Fruit fly (Drosophila melanogaster): ENCODE results near the gene nudE.
A peak's percentile ranks its signal among the peaks of the same experiment; 100 is the strongest.

The nudE gene

DNA sequence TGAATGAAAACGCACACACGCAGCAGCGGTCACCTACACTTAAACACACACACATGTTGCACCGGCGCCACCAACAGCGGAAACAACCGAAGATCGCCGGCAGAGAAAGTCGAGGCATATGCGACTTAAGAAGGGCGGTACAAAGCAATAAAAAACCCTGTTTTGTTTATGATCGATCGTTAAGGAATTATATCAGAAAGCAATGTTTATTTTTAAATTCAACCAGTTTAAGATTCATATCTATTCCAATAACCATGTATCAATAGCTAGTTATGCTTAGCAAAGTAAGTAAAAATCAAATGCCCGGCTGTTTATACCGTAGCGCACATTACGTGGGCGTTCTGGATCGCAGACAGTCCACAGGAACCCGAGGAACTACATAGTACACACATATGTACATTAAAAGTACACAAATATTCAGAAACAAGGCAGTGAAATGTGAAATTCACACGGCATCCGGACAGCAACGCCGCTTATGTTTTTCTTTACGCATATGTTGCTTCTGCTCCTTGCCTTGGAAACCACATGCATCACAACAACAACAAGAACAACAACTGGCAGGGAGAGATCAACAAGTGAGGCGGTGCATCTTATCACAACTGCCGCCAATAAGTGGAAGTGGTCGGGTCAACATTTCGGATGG, 43.1 kb upstream of the nudE start:
- peak; percentile 82 for TF ChIP-seq CG7101 (tag; optimal IDR thresholded peaks at IDR 0.05)
- TF ChIP-seq CG1620 (GFP tag; optimal IDR thresholded peaks at IDR 0.05), result peak; percentile 28
- no peak for TF ChIP-seq cnc (optimal IDR thresholded peaks at IDR 0.05)
- peak; percentile 46 for TF ChIP-seq Clk (GFP tag; optimal IDR thresholded peaks at IDR 0.05)
- TF ChIP-seq kay (GFP tag; ENCODE audit: borderline replicate concordance), result no peak
- TF ChIP-seq Crg-1 (GFP tag; optimal IDR thresholded peaks at IDR 0.05), result peak; percentile 41
- TF ChIP-seq CG5204 (GFP tag; optimal IDR thresholded peaks at IDR 0.05), result no peak
- peak; percentile 30 for TF ChIP-seq cic (GFP tag; optimal IDR thresholded peaks at IDR 0.05)
- peak; percentile 72 for TF ChIP-seq CG33017 (tag; optimal IDR thresholded peaks at IDR 0.05)
- TF ChIP-seq CG7045 (GFP tag; optimal IDR thresholded peaks at IDR 0.05), result peak; percentile 66
- TF ChIP-seq pad (GFP tag; optimal IDR thresholded peaks at IDR 0.05), result peak; percentile 46
- TF ChIP-seq Mnt (GFP tag; optimal IDR thresholded peaks at IDR 0.05), result peak; percentile 26
- peak; percentile 84 for TF ChIP-seq bab1 (GFP tag; optimal IDR thresholded peaks at IDR 0.05)
- TF ChIP-seq CG11617 (GFP tag; optimal IDR thresholded peaks at IDR 0.05), result peak; percentile 40
- no peak for TF ChIP-seq ovo (GFP tag; optimal IDR thresholded peaks at IDR 0.05)
- TF ChIP-seq Hr96 (GFP tag; optimal IDR thresholded peaks at IDR 0.05), result peak; percentile 80
- TF ChIP-seq tj (GFP tag; optimal IDR thresholded peaks at IDR 0.05), result peak; percentile 38
- peak; percentile 60 for TF ChIP-seq CG12768 (GFP tag; optimal IDR thresholded peaks at IDR 0.05)
- peak; percentile 26 for TF ChIP-seq toe (GFP tag; optimal IDR thresholded peaks at IDR 0.05)
- TF ChIP-seq CG14711 (tag; optimal IDR thresholded peaks at IDR 0.05), result peak; percentile 69

DNA sequence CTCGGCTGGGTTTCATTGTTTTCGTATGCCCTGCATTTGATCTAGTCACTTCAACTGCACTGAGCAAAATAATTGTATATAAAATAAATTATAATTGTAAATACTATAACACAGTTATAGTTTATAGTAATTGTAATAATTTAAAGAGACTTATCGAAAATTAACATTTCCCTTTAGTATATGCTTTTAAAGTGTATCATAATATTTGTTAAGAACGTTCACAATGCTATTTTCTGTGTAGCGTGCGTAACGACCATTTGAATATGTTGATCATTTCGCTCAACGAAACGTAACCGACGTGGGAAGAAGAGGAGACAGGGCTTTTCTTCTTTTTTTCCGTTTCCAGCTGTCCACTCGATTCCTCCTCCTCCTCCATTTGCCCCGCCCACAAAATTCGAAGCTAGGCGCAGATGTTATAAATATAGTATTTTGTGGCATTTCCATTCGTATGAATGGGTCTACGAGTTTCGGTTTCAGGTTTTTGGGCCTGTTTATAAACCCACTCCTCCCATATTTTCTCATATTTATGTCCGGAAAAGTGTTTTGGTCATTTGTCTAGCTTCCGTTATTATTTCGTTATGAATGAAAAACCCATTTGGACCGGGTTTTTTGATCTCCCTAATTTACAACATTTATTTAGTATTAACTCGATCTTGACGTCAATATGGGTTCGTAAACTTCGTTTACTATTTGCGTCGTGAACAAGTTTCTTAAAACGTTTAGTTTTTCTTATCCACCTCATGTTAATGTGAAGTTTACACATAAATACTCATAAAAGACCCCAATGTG, 42.4 kb upstream of the nudE start:
- TF ChIP-seq kay (GFP tag; ENCODE audit: borderline replicate concordance) (no peak), CG7101 (tag; optimal IDR thresholded peaks at IDR 0.05) (peak; percentile 36), CG14711 (tag; optimal IDR thresholded peaks at IDR 0.05) (peak; percentile 30), bab1 (GFP tag; optimal IDR thresholded peaks at IDR 0.05) (peak; percentile 64)

DNA sequence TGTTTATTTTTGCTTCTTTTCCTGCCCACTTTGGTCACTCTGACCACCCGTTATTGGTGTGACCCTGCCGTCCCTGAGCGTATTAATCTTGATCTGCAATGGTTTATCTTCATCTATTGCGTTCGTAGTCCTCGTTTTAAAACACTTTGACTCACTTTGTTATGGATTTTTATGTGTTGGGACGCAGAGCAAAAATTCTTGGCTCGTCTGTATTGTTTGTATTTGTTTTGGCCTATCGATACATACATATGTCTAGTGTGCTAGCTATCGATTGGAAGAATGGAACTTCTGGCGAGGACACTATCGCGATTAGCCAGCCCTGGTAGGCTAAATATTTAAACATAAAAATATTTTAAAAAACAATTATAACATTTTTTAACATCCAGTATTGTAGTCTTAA, 39.4 kb upstream of the nudE start, which contains the start of gene CG10809:
Gene CG10809 (minus strand): TSS at position 266 of the 400 bp plus-strand sequence.
- TF ChIP-seq CG11617 (GFP tag; optimal IDR thresholded peaks at IDR 0.05) (peak; percentile 33), CG7101 (tag; optimal IDR thresholded peaks at IDR 0.05) (peak; percentile 62), CG12768 (GFP tag; optimal IDR thresholded peaks at IDR 0.05) (no peak), Hr96 (GFP tag; optimal IDR thresholded peaks at IDR 0.05) (no peak), CG1620 (GFP tag; optimal IDR thresholded peaks at IDR 0.05) (peak; percentile 17), Clk (GFP tag; optimal IDR thresholded peaks at IDR 0.05) (no peak), CG33017 (tag; optimal IDR thresholded peaks at IDR 0.05) (no peak), ovo (GFP tag; optimal IDR thresholded peaks at IDR 0.05) (peak; percentile 3), kay (GFP tag; ENCODE audit: borderline replicate concordance) (no peak), pad (GFP tag; optimal IDR thresholded peaks at IDR 0.05) (peak; percentile 15), bab1 (GFP tag; optimal IDR thresholded peaks at IDR 0.05) (peak; percentile 40), CG14711 (tag; optimal IDR thresholded peaks at IDR 0.05) (peak; percentile 31), CG7045 (GFP tag; optimal IDR thresholded peaks at IDR 0.05) (peak; percentile 7), Mnt (GFP tag; optimal IDR thresholded peaks at IDR 0.05) (peak; percentile 54), tj (GFP tag; optimal IDR thresholded peaks at IDR 0.05) (no peak), toe (GFP tag; optimal IDR thresholded peaks at IDR 0.05) (peak; percentile 25), CG5204 (GFP tag; optimal IDR thresholded peaks at IDR 0.05) (no peak), cnc (optimal IDR thresholded peaks at IDR 0.05) (no peak), Crg-1 (GFP tag; optimal IDR thresholded peaks at IDR 0.05) (no peak), cic (GFP tag; optimal IDR thresholded peaks at IDR 0.05) (peak; percentile 34)

DNA sequence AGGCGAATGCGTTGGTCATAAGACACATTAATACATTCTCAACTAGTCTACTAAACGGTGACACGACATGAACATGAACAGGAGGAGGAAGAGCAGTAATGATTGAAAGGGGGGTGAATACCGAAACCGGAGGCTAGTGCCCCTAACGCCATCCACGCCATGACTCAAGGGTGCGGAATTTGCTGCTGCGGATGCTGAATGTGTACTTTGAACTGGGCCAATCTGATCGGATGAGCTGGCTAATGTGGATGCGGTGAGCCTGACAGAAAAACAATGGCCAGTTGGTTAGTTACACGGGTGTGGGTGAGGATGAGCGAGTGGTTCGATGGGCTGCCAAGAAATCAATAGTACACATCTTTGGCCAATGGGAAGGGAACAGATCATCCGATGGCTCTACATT, 35.4 kb upstream of the nudE start:
- TF ChIP-seq bab1 (GFP tag; optimal IDR thresholded peaks at IDR 0.05) (no peak), CG14711 (tag; optimal IDR thresholded peaks at IDR 0.05) (no peak), CG1620 (GFP tag; optimal IDR thresholded peaks at IDR 0.05) (no peak), pad (GFP tag; optimal IDR thresholded peaks at IDR 0.05) (no peak), cic (GFP tag; optimal IDR thresholded peaks at IDR 0.05) (no peak), CG7101 (tag; optimal IDR thresholded peaks at IDR 0.05) (no peak), CG7045 (GFP tag; optimal IDR thresholded peaks at IDR 0.05) (no peak), CG33017 (tag; optimal IDR thresholded peaks at IDR 0.05) (no peak), CG12768 (GFP tag; optimal IDR thresholded peaks at IDR 0.05) (peak; percentile 47), Mnt (GFP tag; optimal IDR thresholded peaks at IDR 0.05) (no peak), kay (GFP tag; ENCODE audit: borderline replicate concordance) (peak; percentile 90), tj (GFP tag; optimal IDR thresholded peaks at IDR 0.05) (no peak)

DNA sequence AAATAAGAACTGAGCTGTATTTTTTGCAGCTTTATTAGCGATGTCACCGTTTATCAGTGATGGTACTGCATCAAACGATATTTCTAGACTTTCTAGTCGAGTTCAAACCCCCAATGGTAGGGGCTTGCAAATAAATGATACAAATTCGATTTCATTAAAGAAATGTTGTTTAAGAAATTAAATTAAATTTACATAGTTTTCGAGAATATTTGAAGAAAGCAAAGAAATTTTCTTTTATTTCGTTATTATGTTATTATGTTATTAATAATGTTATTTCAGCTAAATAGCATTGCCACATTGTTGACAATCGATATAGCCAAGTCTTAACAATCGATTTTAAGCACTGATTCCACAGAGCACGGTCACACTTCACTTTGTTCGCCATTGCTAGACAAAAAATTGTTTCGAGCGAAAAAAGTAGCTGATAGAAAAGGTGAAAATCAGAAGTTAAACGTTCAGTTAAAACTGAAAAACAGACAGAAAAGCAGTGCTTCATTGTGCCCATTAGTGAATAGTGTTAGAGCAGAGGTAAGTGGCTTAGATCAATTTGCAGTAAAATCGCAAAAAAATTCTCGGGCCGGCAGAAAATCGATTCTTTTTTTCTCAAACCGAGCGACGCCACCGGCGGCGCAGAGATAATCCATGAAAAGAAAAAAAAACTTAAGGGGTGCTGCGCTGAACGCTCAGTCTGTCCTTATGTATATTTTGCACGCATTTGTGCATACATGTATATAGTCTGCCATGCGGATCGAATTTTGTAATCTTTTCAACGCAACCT, 34.6 kb upstream of the nudE start, which contains the start of the genes iPLA2-VIA and Ciz1:
Gene iPLA2-VIA (minus strand): TSS at position 75 of the 778 bp plus-strand sequence.
Gene Ciz1 (plus strand): TSS at position 365 of the 778 bp plus-strand sequence.
- peak; percentile 36 for TF ChIP-seq CG1620 (GFP tag; optimal IDR thresholded peaks at IDR 0.05)
- TF ChIP-seq CG7045 (GFP tag; optimal IDR thresholded peaks at IDR 0.05), result no peak
- TF ChIP-seq kay (GFP tag; ENCODE audit: borderline replicate concordance), result peak; percentile 51
- no peak for TF ChIP-seq ovo (GFP tag; optimal IDR thresholded peaks at IDR 0.05)
- peak; percentile 32 for TF ChIP-seq CG7101 (tag; optimal IDR thresholded peaks at IDR 0.05)
- TF ChIP-seq bab1 (GFP tag; optimal IDR thresholded peaks at IDR 0.05), result peak; percentile 34
- peak; percentile 19 for TF ChIP-seq pad (GFP tag; optimal IDR thresholded peaks at IDR 0.05)
- no peak for TF ChIP-seq cic (GFP tag; optimal IDR thresholded peaks at IDR 0.05)
- TF ChIP-seq Mnt (GFP tag; optimal IDR thresholded peaks at IDR 0.05), result peak; percentile 36
- TF ChIP-seq toe (GFP tag; optimal IDR thresholded peaks at IDR 0.05), result peak; percentile 65
- TF ChIP-seq CG33017 (tag; optimal IDR thresholded peaks at IDR 0.05), result no peak
- TF ChIP-seq Clk (GFP tag; optimal IDR thresholded peaks at IDR 0.05), result no peak
- TF ChIP-seq CG14711 (tag; optimal IDR thresholded peaks at IDR 0.05), result peak; percentile 5
- no peak for TF ChIP-seq CG5204 (GFP tag; optimal IDR thresholded peaks at IDR 0.05)
- TF ChIP-seq tj (GFP tag; optimal IDR thresholded peaks at IDR 0.05), result peak; percentile 12
- TF ChIP-seq CG11617 (GFP tag; optimal IDR thresholded peaks at IDR 0.05), result peak; percentile 18

Data from whole organism, adult.